Fruit fly (Drosophila melanogaster): ENCODE results near the gene CG3437.

The CG3437 gene

dm6 chr3L:9446731-9447238 is 10.7 kb downstream of the CG3437 start, which contains the start of gene CG3529 (continued):
- no peak for TF ChIP-seq pnt (GFP tag; optimal IDR thresholded peaks at IDR 0.05)
- no peak for TF ChIP-seq sc (optimal IDR thresholded peaks at IDR 0.05)
- no peak for TF ChIP-seq sc (GFP tag; optimal IDR thresholded peaks at IDR 0.05)
- TF ChIP-seq phol (tag; optimal IDR thresholded peaks at IDR 0.05) = peak; percentile 71
- TF ChIP-seq CG32532 (GFP tag; IDR thresholded peaks at IDR 0.05) = peak; percentile 47
- peak; percentile 40; the same call in 1 of the 2 replicates for TF ChIP-seq CG31441 (GFP tag; IDR thresholded peaks at IDR 0.05)
- peak; percentile 81 for TF ChIP-seq Med (GFP tag)
- no peak for TF ChIP-seq trh (GFP tag; optimal IDR thresholded peaks at IDR 0.05)
- peak; percentile 44 for TF ChIP-seq D19A (tag; optimal IDR thresholded peaks at IDR 0.05)
- TF ChIP-seq CG17359 (tag; optimal IDR thresholded peaks at IDR 0.05) = peak; percentile 13
- peak; percentile 31 for TF ChIP-seq Nf-YC (tag; optimal IDR thresholded peaks at IDR 0.05)
- peak; percentile 61 for TF ChIP-seq CHES-1-like (GFP tag; optimal IDR thresholded peaks at IDR 0.05)
- TF ChIP-seq Gsc (GFP tag; IDR thresholded peaks at IDR 0.05) = no peak
- no peak for TF ChIP-seq HHEX (GFP tag; optimal IDR thresholded peaks at IDR 0.05)
- peak; percentile 53; the same call in 1 of the 2 replicates for TF ChIP-seq MBD-R2 (GFP tag; IDR thresholded peaks at IDR 0.05)
- TF ChIP-seq gro (GFP tag; optimal IDR thresholded peaks at IDR 0.05) = no peak
- peak; percentile 15 for TF ChIP-seq CG4707 (GFP tag; optimal IDR thresholded peaks at IDR 0.05)
- no peak for TF ChIP-seq mld (GFP tag; IDR thresholded peaks at IDR 0.05; ENCODE audit: partially characterized antibody)
- no peak for TF ChIP-seq CG3065 (GFP tag; optimal IDR thresholded peaks at IDR 0.05)
- no peak for TF ChIP-seq ssp (GFP tag; IDR thresholded peaks at IDR 0.05)
- TF ChIP-seq sob (GFP tag; IDR thresholded peaks at IDR 0.05) = no peak
- TF ChIP-seq Hand (GFP tag; optimal IDR thresholded peaks at IDR 0.05) = no peak
- TF ChIP-seq CG10274 (GFP tag; optimal IDR thresholded peaks at IDR 0.05) = no peak
- peak; percentile 35 for TF ChIP-seq CG2120 (GFP tag; optimal IDR thresholded peaks at IDR 0.05)
- peak; percentile 25 for TF ChIP-seq Sin3A (optimal IDR thresholded peaks at IDR 0.05)
- TF ChIP-seq CG30020 (tag; optimal IDR thresholded peaks at IDR 0.05) = peak; percentile 31
- TF ChIP-seq gfzf (GFP tag; optimal IDR thresholded peaks at IDR 0.05) = peak; percentile 92
- TF ChIP-seq CG14710 (tag; optimal IDR thresholded peaks at IDR 0.05) = peak; percentile 51
- no peak for TF ChIP-seq hb (GFP tag; IDR thresholded peaks at IDR 0.05; ENCODE audit: partially characterized antibody)
- no peak for TF ChIP-seq jigr1 (GFP tag; IDR thresholded peaks at IDR 0.05)
- peak; percentile 51 for TF ChIP-seq nom (GFP tag; optimal IDR thresholded peaks at IDR 0.05)
- no peak for TF ChIP-seq Atf-2 (GFP tag; optimal IDR thresholded peaks at IDR 0.05)
- peak; percentile 53 for TF ChIP-seq caup (GFP tag; optimal IDR thresholded peaks at IDR 0.05; ENCODE audit: severe bottlenecking)
- 0 out of 2 replicates have a peak, but pooled peaks have one; percentile 31 for TF ChIP-seq slbo (GFP tag; IDR thresholded peaks at IDR 0.05)
- TF ChIP-seq CG8924 (tag; optimal IDR thresholded peaks at IDR 0.05) = peak; percentile 59
- TF ChIP-seq Hr78 (GFP tag; optimal IDR thresholded peaks at IDR 0.05) = no peak
- TF ChIP-seq slp2 (GFP tag; optimal IDR thresholded peaks at IDR 0.05) = peak; percentile 17
- no peak for TF ChIP-seq CG3838 (GFP tag; optimal IDR thresholded peaks at IDR 0.05)
- TF ChIP-seq psq (GFP tag; optimal IDR thresholded peaks at IDR 0.05) = no peak
- TF ChIP-seq chif (GFP tag; optimal IDR thresholded peaks at IDR 0.05) = no peak
- peak; percentile 57 for TF ChIP-seq CG2712 (tag; optimal IDR thresholded peaks at IDR 0.05)
- peak; percentile 87 for TF ChIP-seq nerfin-1 (tag; optimal IDR thresholded peaks at IDR 0.05)
- TF ChIP-seq CG8944 (GFP tag; optimal IDR thresholded peaks at IDR 0.05) = peak; percentile 10
- 0 out of 3 replicates have a peak, but pooled peaks have one; percentile 19 for TF ChIP-seq CG17361 (GFP tag; IDR thresholded peaks at IDR 0.05)
- TF ChIP-seq CG13296 (GFP tag; optimal IDR thresholded peaks at IDR 0.05) = no peak
- peak; percentile 42; the same call in 1 of the 2 replicates for TF ChIP-seq CG9932 (GFP tag; IDR thresholded peaks at IDR 0.05)
- peak; percentile 18 for TF ChIP-seq Mad (GFP tag; optimal IDR thresholded peaks at IDR 0.05)
- TF ChIP-seq Sry-δ (GFP tag; optimal IDR thresholded peaks at IDR 0.05) = peak; percentile 23
- no peak for TF ChIP-seq ara (GFP tag; IDR thresholded peaks at IDR 0.05)
- TF ChIP-seq CG31224 (GFP tag; IDR thresholded peaks at IDR 0.05) = no peak
- peak; percentile 23; the same call in 1 of the 2 replicates for TF ChIP-seq ttk (GFP tag; IDR thresholded peaks at IDR 0.05)
